Worm (Caenorhabditis elegans) whole organism, L1 larva: ENCODE data around the gene C05E4.12.
A peak's percentile ranks its signal among the peaks of the same experiment; 100 is the strongest.

Experiments used
- C04F5.9 ChIP-seq: sonication (generic microtip); optimal IDR thresholded peaks from 2 replicates; lab custom pipeline; 2016; ENCODE audit warnings: missing genetic modification characterization, missing compliant biosample characterization
- C16A3.4 ChIP-seq: fragments of 150-350 bp; optimal IDR thresholded peaks from 2 replicates; lab custom pipeline; 2014; ENCODE audit warnings: missing biosample characterization, missing genetic modification characterization
- C34B4.2 ChIP-seq: sonication (generic microtip); optimal IDR thresholded peaks from 2 replicates; lab custom pipeline; 2017; ENCODE audit warnings: mild to moderate bottlenecking, missing genetic modification characterization, missing compliant biosample characterization
- F16B12.6 ChIP-seq: fragments of 150-350 bp; optimal IDR thresholded peaks from 2 replicates; lab custom pipeline; 2014; ENCODE audit warnings: missing biosample characterization, missing genetic modification characterization
- Y116A8C.19 ChIP-seq: sonication (generic microtip); optimal IDR thresholded peaks from 2 replicates; lab custom pipeline; 2016; ENCODE audit warnings: missing compliant biosample characterization, missing genetic modification characterization, borderline replicate concordance
- aly-2 ChIP-seq: fragments of 150-350 bp; optimal IDR thresholded peaks from 2 replicates; lab custom pipeline; 2014; ENCODE audit warnings: missing biosample characterization, missing genetic modification characterization
- ama-1 ChIP-seq: fragments of 150-350 bp; optimal IDR thresholded peaks from 2 replicates; lab custom pipeline; 2014
- ceh-88 ChIP-seq: fragments of 200-800 bp; sonication (Bioruptor generic); IDR thresholded peaks from 2 replicates; pipeline ENCODE4 v1.3.6; 2022; ENCODE audit warnings: missing genetic modification characterization, missing compliant biosample characterization
- dsc-1 ChIP-seq: sonication (generic microtip); optimal IDR thresholded peaks from 2 replicates; lab custom pipeline; 2016; ENCODE audit warnings: mild to moderate bottlenecking, missing genetic modification characterization, missing compliant biosample characterization
- egl-13 ChIP-seq: sonication (generic microtip); optimal IDR thresholded peaks from 2 replicates; lab custom pipeline; 2016; ENCODE audit warnings: missing genotype, missing genetic modification reagents, missing genetic modification characterization, missing compliant biosample characterization
- egl-27 ChIP-seq, 2 experiments: fragments of 150-350 bp in 1 of 2; sonication (generic microtip); optimal IDR thresholded peaks; 3 replicates each; lab custom pipeline; 2017 to 2018; ENCODE audit warnings: missing biosample characterization in 2 of 2, missing genetic modification characterization in 2 of 2, missing genetic modification reagents in 2 of 2
- elt-3 ChIP-seq, 6 experiments: fragments of 150-350 bp in 1 of 6; sonication (generic microtip); optimal IDR thresholded peaks; 2 replicates each; lab custom pipeline; 2017 to 2018; ENCODE audit warnings: missing biosample characterization in 6 of 6, missing genetic modification characterization in 6 of 6, inconsistent platforms in 1 of 6
- ets-5 ChIP-seq: fragments of 200-800 bp; sonication (Bioruptor generic); IDR thresholded peaks from 2 replicates; pipeline ENCODE4 v1.3.6; 2022; ENCODE audit warnings: missing genetic modification characterization, missing compliant biosample characterization
- fkh-10 ChIP-seq: sonication (generic microtip); optimal IDR thresholded peaks from 2 replicates; lab custom pipeline; 2017; ENCODE audit warnings: missing biosample characterization, missing genetic modification reagents, missing genetic modification characterization
- hlh-17 ChIP-seq: fragments of 200-800 bp; sonication (Bioruptor generic); optimal IDR thresholded peaks from 2 replicates; lab custom pipeline; 2018; ENCODE audit warnings: missing genetic modification characterization, mild to moderate bottlenecking, missing compliant biosample characterization, moderate library complexity, borderline replicate concordance
- hlh-4 ChIP-seq: sonication (generic microtip); optimal IDR thresholded peaks from 2 replicates; lab custom pipeline; 2016; ENCODE audit warnings: mild to moderate bottlenecking, missing genetic modification characterization, missing compliant biosample characterization
- hpl-2 ChIP-seq: fragments of 150-350 bp; optimal IDR thresholded peaks from 2 replicates; lab custom pipeline; 2014; ENCODE audit warnings: missing biosample characterization, missing genetic modification reagents, missing genetic modification characterization
- lin-13 ChIP-seq: fragments of 150-350 bp; optimal IDR thresholded peaks from 2 replicates; lab custom pipeline; 2014; ENCODE audit warnings: missing biosample characterization, missing genetic modification reagents, missing genetic modification characterization
- lin-14 ChIP-seq: fragments of 200-800 bp; sonication (Bioruptor generic); optimal IDR thresholded peaks from 2 replicates; lab custom pipeline; 2018; ENCODE audit warnings: mild to moderate bottlenecking, missing genetic modification characterization, moderate library complexity, missing compliant biosample characterization
- lin-35 ChIP-seq, 2 experiments: fragments of 150-350 bp; optimal IDR thresholded peaks; 2 replicates each; lab custom pipeline; 2014; ENCODE audit warnings: missing biosample characterization in 2 of 2, missing genetic modification characterization in 2 of 2, missing genetic modification reagents in 2 of 2
- mab-9 ChIP-seq: fragments of 200-800 bp; sonication (Bioruptor generic); IDR thresholded peaks from 2 replicates; pipeline ENCODE4 v1.3.6; 2022; ENCODE audit warnings: missing genetic modification reagents, missing genetic modification characterization, missing compliant biosample characterization
- mdl-1 ChIP-seq, 2 experiments: fragments of 150-350 bp; optimal IDR thresholded peaks; 2 replicates each; lab custom pipeline; 2014 to 2017; ENCODE audit warnings: missing biosample characterization in 2 of 2, missing genetic modification characterization in 2 of 2, inconsistent platforms in 1 of 2
- mef-2 ChIP-seq: fragments of 150-350 bp; optimal IDR thresholded peaks from 2 replicates; lab custom pipeline; 2014; ENCODE audit warnings: missing biosample characterization, missing genetic modification characterization
- mep-1 ChIP-seq: fragments of 150-350 bp; optimal IDR thresholded peaks from 2 replicates; lab custom pipeline; 2014; ENCODE audit warnings: missing biosample characterization, missing genetic modification characterization
- nhr-12 ChIP-seq: sonication (generic microtip); optimal IDR thresholded peaks from 2 replicates; lab custom pipeline; 2017; ENCODE audit warnings: missing biosample characterization, missing genetic modification characterization
- nhr-19 ChIP-seq: fragments of 200-800 bp; sonication (Bioruptor generic); conservative IDR thresholded peaks from 2 replicates; pipeline ENCODE4 v1.3.6; 2022; ENCODE audit warnings: missing genetic modification characterization, missing compliant biosample characterization
- nhr-28 ChIP-seq: fragments of 150-350 bp; optimal IDR thresholded peaks from 2 replicates; lab custom pipeline; 2014; ENCODE audit warnings: missing biosample characterization, missing genetic modification characterization
- nhr-71 ChIP-seq: sonication (generic microtip); optimal IDR thresholded peaks from 2 replicates; lab custom pipeline; 2016; ENCODE audit warnings: mild to moderate bottlenecking, missing genetic modification characterization, moderate library complexity, missing compliant biosample characterization
- nhr-76 ChIP-seq: sonication (generic microtip); optimal IDR thresholded peaks from 2 replicates; lab custom pipeline; 2017; ENCODE audit warnings: missing biosample characterization, missing genetic modification characterization
- nhr-77 ChIP-seq: fragments of 150-350 bp; optimal IDR thresholded peaks from 2 replicates; lab custom pipeline; 2014; ENCODE audit warnings: missing biosample characterization, missing genetic modification characterization
- nhr-84 ChIP-seq: sonication (generic microtip); optimal IDR thresholded peaks from 2 replicates; lab custom pipeline; 2017; ENCODE audit warnings: missing biosample characterization, missing genetic modification characterization
- nhr-85 ChIP-seq: sonication (generic microtip); peaks from one replicate; lab custom pipeline; 2016; ENCODE audit warnings: missing genetic modification characterization, inconsistent platforms, missing compliant biosample characterization
- nhr-90 ChIP-seq: sonication (generic microtip); optimal IDR thresholded peaks from 2 replicates; lab custom pipeline; 2016; ENCODE audit warnings: mild to moderate bottlenecking, missing genetic modification characterization, missing compliant biosample characterization; ENCODE audit not compliant: poor library complexity
- pag-3 ChIP-seq: sonication (generic microtip); optimal IDR thresholded peaks from 2 replicates; lab custom pipeline; 2017; ENCODE audit warnings: missing genetic modification characterization, mild to moderate bottlenecking, missing compliant biosample characterization, antibody characterized with exemption, borderline replicate concordance; ENCODE audit not compliant: insufficient read depth
- pqm-1 ChIP-seq: sonication (generic microtip); optimal IDR thresholded peaks from 3 replicates; lab custom pipeline; 2017; ENCODE audit warnings: missing biosample characterization, missing genetic modification characterization
- rnt-1 ChIP-seq: sonication (generic microtip); optimal IDR thresholded peaks from 2 replicates; lab custom pipeline; 2016; ENCODE audit warnings: mild to moderate bottlenecking, missing genetic modification characterization, moderate library complexity, missing compliant biosample characterization
- sox-4 ChIP-seq: sonication (generic microtip); optimal IDR thresholded peaks from 2 replicates; lab custom pipeline; 2016; ENCODE audit warnings: missing genetic modification characterization, missing compliant biosample characterization
- sptf-1 ChIP-seq: fragments of 150-350 bp; optimal IDR thresholded peaks from 2 replicates; lab custom pipeline; 2014; ENCODE audit warnings: missing biosample characterization, missing genetic modification characterization
- sup-37 ChIP-seq: fragments of 200-800 bp; sonication (Bioruptor generic); optimal IDR thresholded peaks from 2 replicates; lab custom pipeline; 2018; ENCODE audit warnings: mild to moderate bottlenecking, missing genetic modification characterization, missing compliant biosample characterization
- tbx-2 ChIP-seq: sonication (generic microtip); optimal IDR thresholded peaks from 2 replicates; lab custom pipeline; 2016; ENCODE audit warnings: missing genetic modification characterization, missing compliant biosample characterization
- tlp-1 ChIP-seq: fragments of 150-350 bp; optimal IDR thresholded peaks from 2 replicates; lab custom pipeline; 2014; ENCODE audit warnings: missing biosample characterization, missing genetic modification characterization
- unc-30 ChIP-seq: sonication (generic microtip); optimal IDR thresholded peaks from 2 replicates; lab custom pipeline; 2017; ENCODE audit warnings: missing biosample characterization, missing genetic modification characterization
- unc-62 ChIP-seq: fragments of 150-350 bp; optimal IDR thresholded peaks from 2 replicates; lab custom pipeline; 2014; ENCODE audit warnings: missing biosample characterization, missing genetic modification reagents, missing genetic modification characterization
- unc-86 ChIP-seq: sonication (generic microtip); optimal IDR thresholded peaks from 2 replicates; lab custom pipeline; 2016; ENCODE audit warnings: missing genetic modification characterization, missing compliant biosample characterization
- zag-1 ChIP-seq: fragments of 150-350 bp; optimal IDR thresholded peaks from 2 replicates; lab custom pipeline; 2014; ENCODE audit warnings: missing biosample characterization, missing genetic modification characterization
- zip-4 ChIP-seq: fragments of 200-800 bp; sonication (Bioruptor generic); optimal IDR thresholded peaks from 2 replicates; lab custom pipeline; 2018; ENCODE audit warnings: mild to moderate bottlenecking, missing genetic modification characterization, moderate library complexity, missing compliant biosample characterization
- ztf-4 ChIP-seq: fragments of 150-350 bp; optimal IDR thresholded peaks from 2 replicates; lab custom pipeline; 2014; ENCODE audit warnings: missing biosample characterization, missing genetic modification characterization

Gene C05E4.12

ce11 chrV:728822-729493 lies 32.8 kb downstream of the C05E4.12 start (continued):
- peak; percentile 71 for TF ChIP-seq tbx-2
- TF ChIP-seq ets-5 (GFP tag; lab: Robert Waterston, UW): no peak
- TF ChIP-seq mef-2 (tag; lab: Kevin White, UChicago): no peak
- no peak for TF ChIP-seq sptf-1 (tag; lab: Kevin White, UChicago)
- TF ChIP-seq nhr-71 (tag; lab: Kevin White, UChicago): peak; percentile 96
- TF ChIP-seq hlh-4 (tag; lab: Kevin White, UChicago): no peak
- peak; percentile 62 for TF ChIP-seq nhr-90 (tag; lab: Kevin White, UChicago)
- TF ChIP-seq zag-1: no peak
- TF ChIP-seq hpl-2 (GFP tag; lab: Kevin White, UChicago): no peak
- TF ChIP-seq mab-9 (GFP tag; lab: Robert Waterston, UW): no peak
- no peak for TF ChIP-seq aly-2
- peak; percentile 44 for TF ChIP-seq C04F5.9 (tag; lab: Kevin White, UChicago)
- no peak for TF ChIP-seq nhr-12 (tag; lab: Kevin White, UChicago)
- no peak for TF ChIP-seq nhr-76 (tag; lab: Kevin White, UChicago)
- peak; percentile 91 for TF ChIP-seq lin-14 (GFP tag; lab: Kevin White, UChicago)
- TF ChIP-seq sup-37 (GFP tag; lab: Kevin White, UChicago): peak; percentile 40
- TF ChIP-seq rnt-1: peak; percentile 80
- TF ChIP-seq mep-1 (tag; lab: Kevin White, UChicago): peak; percentile 47
- TF ChIP-seq C34B4.2 (tag; lab: Kevin White, UChicago): no peak
- peak; percentile 93 for TF ChIP-seq nhr-19 (GFP tag; lab: Robert Waterston, UW)
- peak; percentile 79 for TF ChIP-seq ama-1 (lab: Kevin White, UChicago)
- peak in 2 of 6 experiments; percentile 13 to 83 for TF ChIP-seq elt-3 (tag; optimal IDR thresholded peaks at IDR 0.05; lab: Kevin White, UChicago)
- no peak for TF ChIP-seq unc-62 (GFP tag; lab: Kevin White, UChicago)
- no peak for TF ChIP-seq hlh-17 (GFP tag; lab: Kevin White, UChicago)
- no peak for TF ChIP-seq egl-13 (tag; lab: Kevin White, UChicago)
- peak; percentile 40; the same call in 1 of the 2 replicates for TF ChIP-seq ceh-88 (GFP tag; lab: Robert Waterston, UW)
- TF ChIP-seq nhr-28 (tag; lab: Kevin White, UChicago): no peak
- TF ChIP-seq nhr-77 (tag; lab: Kevin White, UChicago): no peak
- TF ChIP-seq egl-27 (tag; optimal IDR thresholded peaks at IDR 0.05; lab: Kevin White, UChicago): no peak
- TF ChIP-seq ztf-4 (tag; lab: Kevin White, UChicago): peak; percentile 76
- TF ChIP-seq pag-3 (tag; lab: Kevin White, UChicago): no peak
- no peak for TF ChIP-seq fkh-10

ce11 chrV:727484-728351 lies 34.1 kb downstream of the C05E4.12 start, which contains the start of the genes icl-1 and srh-2:
Gene icl-1 (minus strand): TSS chrV:728004.
Gene srh-2 (plus strand): TSS chrV:728301.
- TF ChIP-seq unc-30 (tag; lab: Kevin White, UChicago): no peak
- TF ChIP-seq dsc-1 (tag; lab: Kevin White, UChicago): no peak
- peak; percentile 74 for TF ChIP-seq C16A3.4
- peak; percentile 14 for TF ChIP-seq ztf-4 (tag; lab: Kevin White, UChicago)
- TF ChIP-seq ceh-88 (GFP tag; lab: Robert Waterston, UW): peak; percentile 67
- TF ChIP-seq mef-2 (tag; lab: Kevin White, UChicago): no peak
- peak; percentile 95 for TF ChIP-seq nhr-71 (tag; lab: Kevin White, UChicago)
- TF ChIP-seq lin-13: peak; percentile 38
- no peak for TF ChIP-seq F16B12.6 (tag; lab: Kevin White, UChicago)
- peak in 1 of 2 experiments; percentile 85 for TF ChIP-seq mdl-1 (tag; optimal IDR thresholded peaks at IDR 0.05; lab: Kevin White, UChicago)
- TF ChIP-seq nhr-90 (tag; lab: Kevin White, UChicago): peak; percentile 76
- no peak for TF ChIP-seq Y116A8C.19 (tag; lab: Kevin White, UChicago)
- peak; percentile 32 for TF ChIP-seq sox-4 (tag; lab: Kevin White, UChicago)
- TF ChIP-seq nhr-84 (tag; lab: Kevin White, UChicago): no peak
- peak; percentile 89 for TF ChIP-seq ama-1 (lab: Kevin White, UChicago)
- peak; percentile 92 for TF ChIP-seq nhr-85 (tag; lab: Kevin White, UChicago)
- peak; percentile 51 for TF ChIP-seq zip-4
- TF ChIP-seq pqm-1 (tag; lab: Kevin White, UChicago): no peak
- no peak for TF ChIP-seq unc-86 (tag; lab: Kevin White, UChicago)
- TF ChIP-seq fkh-10: no peak
- no peak for TF ChIP-seq tlp-1
- no peak for TF ChIP-seq zag-1
- TF ChIP-seq mab-9 (GFP tag; lab: Robert Waterston, UW): 0 out of 2 replicates have a peak, but pooled peaks have one; percentile 13
- TF ChIP-seq lin-35 (GFP tag; optimal IDR thresholded peaks at IDR 0.05; lab: Kevin White, UChicago): peak in 1 of 2 experiments; percentile 75
- TF ChIP-seq egl-13 (tag; lab: Kevin White, UChicago): no peak
